ENCODE assay signal across 5 fruit fly cellular contexts in genomic region chr3R:6467646-6468350, dm6.
TF ChIP-seq lines count a peak whose summit lies in the region.

No protein-coding gene starts in this region.

- no peak for TF ChIP-seq CTCF in whole organism, embryonic (GFP tag; optimal IDR thresholded peaks at IDR 0.05; lab: Kevin White, UChicago)

TF ChIP-seq in whole organism, adult, 20 proteins besides CTCF, POLR2A, EP300 and RAD21:
- TF ChIP-seq cic (GFP tag; optimal IDR thresholded peaks at IDR 0.05; lab: Kevin White, UChicago): no peak
- peak; percentile 11 for TF ChIP-seq kay (GFP tag; lab: Kevin White, UChicago; ENCODE audit: borderline replicate concordance)
- TF ChIP-seq CG14711 (tag; optimal IDR thresholded peaks at IDR 0.05; lab: Kevin White, UChicago): no peak
- TF ChIP-seq toe (GFP tag; optimal IDR thresholded peaks at IDR 0.05; lab: Kevin White, UChicago): no peak
- TF ChIP-seq Crg-1 (GFP tag; optimal IDR thresholded peaks at IDR 0.05; lab: Kevin White, UChicago): no peak
- TF ChIP-seq Hr96 (GFP tag; optimal IDR thresholded peaks at IDR 0.05; lab: Kevin White, UChicago): no peak

TF ChIP-seq in whole organism, embryonic, 481 proteins besides CTCF, POLR2A, EP300 and RAD21 (continues in another document):
- TF ChIP-seq Myb (GFP tag; optimal IDR thresholded peaks at IDR 0.05; lab: Kevin White, UChicago) (peak; percentile 3), CG5180 (GFP tag; optimal IDR thresholded peaks at IDR 0.05; lab: Kevin White, UChicago) (no peak), Sox100B (GFP tag; optimal IDR thresholded peaks at IDR 0.05; lab: Kevin White, UChicago) (peak; percentile 11), Atf-2 (GFP tag; optimal IDR thresholded peaks at IDR 0.05; lab: Kevin White, UChicago) (peak; percentile 9), CG2202 (tag; optimal IDR thresholded peaks at IDR 0.05; lab: Kevin White, UChicago) (peak; percentile 44), CG6272 (GFP tag; IDR thresholded peaks at IDR 0.05; lab: Robert Waterston, UW) (no peak), prd (optimal IDR thresholded peaks at IDR 0.05; lab: Kevin White, UChicago) (no peak), prd (GFP tag; IDR thresholded peaks at IDR 0.05; lab: Robert Waterston, UW) (no peak), gfzf (GFP tag; optimal IDR thresholded peaks at IDR 0.05; lab: Kevin White, UChicago) (no peak), CG34422 (GFP tag; IDR thresholded peaks at IDR 0.05; lab: Robert Waterston, UW) (no peak), Sin3A (optimal IDR thresholded peaks at IDR 0.05; lab: Kevin White, UChicago) (no peak), Nf-YC (tag; optimal IDR thresholded peaks at IDR 0.05; lab: Kevin White, UChicago) (no peak), hth (optimal IDR thresholded peaks at IDR 0.05; lab: Kevin White, UChicago) (no peak), Ets65A (GFP tag; lab: Kevin White, UChicago) (peak; percentile 69), CG12391 (tag; optimal IDR thresholded peaks at IDR 0.05; lab: Kevin White, UChicago) (peak; percentile 76), p53 (GFP tag; optimal IDR thresholded peaks at IDR 0.05; lab: Kevin White, UChicago) (no peak), twi (tag; optimal IDR thresholded peaks at IDR 0.05; lab: Kevin White, UChicago) (peak; percentile 52), croc (GFP tag; conservative IDR thresholded peaks at IDR 0.05; lab: Robert Waterston, UW) (peak; percentile 15; the same call in 1 of the 3 replicates), Hand (GFP tag; optimal IDR thresholded peaks at IDR 0.05; lab: Kevin White, UChicago) (peak; percentile 50), ftz-f1 (GFP tag; optimal IDR thresholded peaks at IDR 0.05; lab: Kevin White, UChicago) (no peak), bcd (GFP tag; optimal IDR thresholded peaks at IDR 0.05; lab: Kevin White, UChicago) (no peak), CG3407 (GFP tag; optimal IDR thresholded peaks at IDR 0.05; lab: Kevin White, UChicago) (peak; percentile 35)

TF ChIP-seq in whole organism, prepupa, 60 proteins besides CTCF, POLR2A, EP300 and RAD21:
- no peak for TF ChIP-seq Sox15 (GFP tag; optimal IDR thresholded peaks at IDR 0.05; lab: Kevin White, UChicago)
- TF ChIP-seq CG6276 (GFP tag; optimal IDR thresholded peaks at IDR 0.05; lab: Kevin White, UChicago): peak; percentile 49
- no peak for TF ChIP-seq fkh (GFP tag; optimal IDR thresholded peaks at IDR 0.05; lab: Kevin White, UChicago)
- no peak for TF ChIP-seq CG8319 (GFP tag; optimal IDR thresholded peaks at IDR 0.05; lab: Kevin White, UChicago)
- peak; percentile 20 for TF ChIP-seq net (GFP tag; optimal IDR thresholded peaks at IDR 0.05; lab: Kevin White, UChicago)
- peak; percentile 72 for TF ChIP-seq CG15336 (GFP tag; IDR thresholded peaks at IDR 0.05; lab: Robert Waterston, UW)
- TF ChIP-seq Hr4 (GFP tag; optimal IDR thresholded peaks at IDR 0.05; lab: Kevin White, UChicago): peak; percentile 65
- TF ChIP-seq salr (GFP tag; optimal IDR thresholded peaks at IDR 0.05; lab: Kevin White, UChicago): peak in 1 of 2 experiments; percentile 66
- peak; percentile 22 for TF ChIP-seq Sox14 (GFP tag; optimal IDR thresholded peaks at IDR 0.05; lab: Kevin White, UChicago)
- TF ChIP-seq svp (GFP tag; lab: Kevin White, UChicago): peak; percentile 31
- peak; percentile 64 for TF ChIP-seq CG32006 (GFP tag; optimal IDR thresholded peaks at IDR 0.05; lab: Kevin White, UChicago)
- peak; percentile 34 for TF ChIP-seq Eip78C (GFP tag; lab: Kevin White, UChicago)

TF ChIP-seq in whole organism, pupa, 21 proteins besides CTCF, POLR2A, EP300 and RAD21:
- TF ChIP-seq Snoo (tag; optimal IDR thresholded peaks at IDR 0.05; lab: Kevin White, UChicago) (no peak), EcR (GFP tag; optimal IDR thresholded peaks at IDR 0.05; lab: Kevin White, UChicago) (no peak), CG15710 (tag; optimal IDR thresholded peaks at IDR 0.05; lab: Kevin White, UChicago) (no peak), D1 (tag; optimal IDR thresholded peaks at IDR 0.05; lab: Kevin White, UChicago) (no peak), CG12605 (GFP tag; IDR thresholded peaks at IDR 0.05; lab: Robert Waterston, UW) (0 out of 2 replicates have a peak, but pooled peaks have one; percentile 8), gl (tag; optimal IDR thresholded peaks at IDR 0.05; lab: Kevin White, UChicago) (no peak), Pif1A (GFP tag; optimal IDR thresholded peaks at IDR 0.05; lab: Kevin White, UChicago) (no peak), CG8159 (tag; optimal IDR thresholded peaks at IDR 0.05; lab: Kevin White, UChicago) (no peak), CG14655 (GFP tag; optimal IDR thresholded peaks at IDR 0.05; lab: Kevin White, UChicago) (peak; percentile 73), CG32121 (GFP tag; IDR thresholded peaks at IDR 0.05; lab: Robert Waterston, UW) (no peak), CG10348 (GFP tag; IDR thresholded peaks at IDR 0.05; lab: Robert Waterston, UW) (no peak), rn (GFP tag; IDR thresholded peaks at IDR 0.05; lab: Robert Waterston, UW) (no peak), CG13204 (GFP tag; optimal IDR thresholded peaks at IDR 0.05; lab: Kevin White, UChicago) (no peak), Pif1B (GFP tag; optimal IDR thresholded peaks at IDR 0.05; lab: Kevin White, UChicago) (no peak), CG9948 (tag; optimal IDR thresholded peaks at IDR 0.05; lab: Kevin White, UChicago) (no peak), CG8301 (tag; optimal IDR thresholded peaks at IDR 0.05; lab: Kevin White, UChicago) (peak; percentile 55), Ets98B (GFP tag; IDR thresholded peaks at IDR 0.05; lab: Robert Waterston, UW) (no peak)

TF ChIP-seq in whole organism, wandering third instar larva, 38 proteins besides CTCF, POLR2A, EP300 and RAD21:
- TF ChIP-seq OdsH (GFP tag; optimal IDR thresholded peaks at IDR 0.05; lab: Kevin White, UChicago): no peak
- peak; percentile 0 for TF ChIP-seq rgr (GFP tag; optimal IDR thresholded peaks at IDR 0.05; lab: Kevin White, UChicago)
